Fruit fly (Drosophila melanogaster) whole organism, embryonic: ENCODE measurements around the gene ckd.

Source experiments
- B-H2 ChIP-seq: fragments of 200-800 bp; sonication (Bioruptor generic); optimal IDR thresholded peaks from 2 replicates; lab custom pipeline; 2018; ENCODE audit warnings: missing biosample characterization, mild to moderate bottlenecking, missing genetic modification characterization
- Blimp-1 ChIP-seq: fragments of 200-800 bp; sonication (Bioruptor generic); optimal IDR thresholded peaks from 3 replicates; lab custom pipeline; 2018; ENCODE audit warnings: missing biosample characterization, missing genetic modification characterization, mild to moderate bottlenecking, moderate library complexity, missing genetic modification reagents
- CG11456 ChIP-seq: fragments of 200-800 bp; sonication (Bioruptor generic); IDR thresholded peaks from 3 replicates; pipeline ENCODE4 v1.3.6; 2022; ENCODE audit warnings: missing biosample characterization, missing genetic modification characterization
- CG12391 ChIP-seq: fragments of 200-800 bp; sonication (Bioruptor generic); optimal IDR thresholded peaks from 3 replicates; lab custom pipeline; 2018; ENCODE audit warnings: missing biosample characterization, mild to moderate bottlenecking, missing genetic modification characterization, moderate library complexity
- CG13424 ChIP-seq: fragments of 200-800 bp; sonication (Bioruptor generic); optimal IDR thresholded peaks from 2 replicates; lab custom pipeline; 2019; ENCODE audit warnings: missing biosample characterization, mild to moderate bottlenecking, missing genetic modification characterization, moderate library complexity
- CG14441 ChIP-seq: fragments of 200-800 bp; sonication (Bioruptor generic); IDR thresholded peaks from 2 replicates; pipeline ENCODE4 v1.3.6; 2022; ENCODE audit warnings: missing biosample characterization, missing genetic modification characterization
- CG14667 ChIP-seq: fragments of 200-800 bp; sonication (Bioruptor generic); IDR thresholded peaks from 2 replicates; pipeline ENCODE4 v1.3.6; 2022; ENCODE audit warnings: missing biosample characterization, missing genetic modification characterization
- CG15269 ChIP-seq: fragments of 200-800 bp; sonication (Bioruptor generic); optimal IDR thresholded peaks from 2 replicates; lab custom pipeline; 2018; ENCODE audit warnings: missing biosample characterization, mild to moderate bottlenecking, missing genetic modification characterization, moderate library complexity
- CG15696 ChIP-seq: fragments of 200-800 bp; sonication (Bioruptor generic); optimal IDR thresholded peaks from 2 replicates; lab custom pipeline; 2019; ENCODE audit warnings: missing biosample characterization, mild to moderate bottlenecking, missing genetic modification characterization, moderate library complexity
- CG17802 ChIP-seq: fragments of 200-800 bp; sonication (Bioruptor generic); optimal IDR thresholded peaks from 2 replicates; lab custom pipeline; 2018; ENCODE audit warnings: missing biosample characterization, mild to moderate bottlenecking, missing genetic modification characterization, moderate library complexity
- CG18262 ChIP-seq: fragments of 200-800 bp; optimal IDR thresholded peaks from 3 replicates; lab custom pipeline; 2019; ENCODE audit warnings: missing biosample characterization, mild to moderate bottlenecking, missing genetic modification characterization, moderate library complexity
- CG30020 ChIP-seq: fragments of 200-800 bp; optimal IDR thresholded peaks from 2 replicates; lab custom pipeline; 2019; ENCODE audit warnings: missing biosample characterization, mild to moderate bottlenecking, missing genetic modification characterization, moderate library complexity
- CG30431 ChIP-seq: fragments of 200-800 bp; sonication (Bioruptor generic); optimal IDR thresholded peaks from 2 replicates; lab custom pipeline; 2017; ENCODE audit warnings: missing biosample characterization, missing genetic modification characterization
- CG31388 ChIP-seq: fragments of 200-800 bp; sonication (Bioruptor generic); optimal IDR thresholded peaks from 2 replicates; lab custom pipeline; 2016; ENCODE audit warnings: missing biosample characterization, missing genetic modification characterization
- CG3726 ChIP-seq: fragments of 200-800 bp; sonication (Bioruptor generic); IDR thresholded peaks from 3 replicates; pipeline ENCODE4, ENCODE4 v1.3.6; 2022; ENCODE audit warnings: missing biosample characterization, missing genetic modification characterization
- CG4328 ChIP-seq: fragments of 200-800 bp; sonication (Bioruptor generic); optimal IDR thresholded peaks from 3 replicates; lab custom pipeline; 2017; ENCODE audit warnings: missing biosample characterization, missing genetic modification reagents, missing genetic modification characterization
- CG4424 ChIP-seq: fragments of 200-800 bp; sonication (Bioruptor generic); optimal IDR thresholded peaks from 3 replicates; lab custom pipeline; 2016; ENCODE audit warnings: missing biosample characterization, missing genetic modification characterization
- CG4854 ChIP-seq: fragments of 200-800 bp; sonication (Bioruptor generic); optimal IDR thresholded peaks from 2 replicates; lab custom pipeline; 2016; ENCODE audit warnings: missing biosample characterization, missing genetic modification characterization, inconsistent platforms
- CG8359 ChIP-seq: fragments of 200-800 bp; sonication (Bioruptor generic); optimal IDR thresholded peaks from 2 replicates; lab custom pipeline; 2017; ENCODE audit warnings: missing biosample characterization, mild to moderate bottlenecking, missing genetic modification characterization, borderline replicate concordance
- Deaf1 ChIP-seq: fragments of 200-800 bp; optimal IDR thresholded peaks from 3 replicates; lab custom pipeline; 2019; ENCODE audit warnings: missing biosample characterization, mild to moderate bottlenecking, missing genetic modification characterization, moderate library complexity
- Dp ChIP-seq: fragments of 200-800 bp; sonication (Bioruptor generic); optimal IDR thresholded peaks from 2 replicates; lab custom pipeline; 2018; ENCODE audit warnings: missing biosample characterization, mild to moderate bottlenecking, missing genetic modification characterization, moderate library complexity
- Drgx ChIP-seq: fragments of 200-800 bp; sonication (Bioruptor generic); IDR thresholded peaks from 2 replicates; pipeline ENCODE4 v1.3.6; 2022; ENCODE audit warnings: missing biosample characterization, missing genetic modification characterization
- Fer3 ChIP-seq: fragments of 200-800 bp; sonication (Bioruptor generic); optimal IDR thresholded peaks from 2 replicates; lab custom pipeline; 2018; ENCODE audit warnings: missing biosample characterization, mild to moderate bottlenecking, missing genetic modification characterization, moderate library complexity
- Gug ChIP-seq: fragments of 200-800 bp; sonication (Bioruptor generic); IDR thresholded peaks from 4 replicates; pipeline ENCODE4 v1.3.6; 2022; ENCODE audit warnings: missing biosample characterization, missing genetic modification characterization
- H2.0 ChIP-seq: fragments of 200-800 bp; sonication (Bioruptor generic); IDR thresholded peaks from 2 replicates; pipeline ENCODE4 v1.3.6; 2022; ENCODE audit warnings: missing biosample characterization, missing genetic modification characterization
- Hr51 ChIP-seq, 2 experiments: fragments of 200-800 bp; sonication (Bioruptor generic); optimal IDR thresholded peaks; 2 replicates in 1 of 2; 3 replicates in 1 of 2; lab custom pipeline; 2016 to 2018; ENCODE audit warnings: missing biosample characterization in 2 of 2, missing genetic modification characterization in 2 of 2, mild to moderate bottlenecking in 1 of 2, moderate library complexity in 1 of 2
- Lim3 ChIP-seq: fragments of 200-800 bp; sonication (Bioruptor generic); IDR thresholded peaks from 2 replicates; pipeline ENCODE4 v1.3.6; 2022; ENCODE audit warnings: missing biosample characterization, missing genetic modification characterization
- Mad ChIP-seq: fragments of 200-800 bp; sonication (Bioruptor generic); optimal IDR thresholded peaks from 2 replicates; lab custom pipeline; 2016; ENCODE audit warnings: missing biosample characterization, missing genetic modification characterization
- Oli ChIP-seq: fragments of 200-800 bp; sonication (Bioruptor generic); optimal IDR thresholded peaks from 2 replicates; lab custom pipeline; 2018; ENCODE audit warnings: missing biosample characterization, mild to moderate bottlenecking, missing genetic modification characterization, moderate library complexity
- Sox100B ChIP-seq: fragments of 200-800 bp; sonication (Bioruptor generic); optimal IDR thresholded peaks from 3 replicates; lab custom pipeline; 2018; ENCODE audit warnings: missing biosample characterization, mild to moderate bottlenecking, missing genetic modification characterization
- Sox102F ChIP-seq: fragments of 200-800 bp; sonication (Bioruptor generic); optimal IDR thresholded peaks from 2 replicates; lab custom pipeline; 2018; ENCODE audit warnings: missing biosample characterization, mild to moderate bottlenecking, missing genetic modification characterization, moderate library complexity
- az2 ChIP-seq: fragments of 200-800 bp; sonication (Bioruptor generic); optimal IDR thresholded peaks from 3 replicates; lab custom pipeline; 2016; ENCODE audit warnings: missing biosample characterization, missing genetic modification characterization
- dmrt99B ChIP-seq: fragments of 200-800 bp; sonication (Bioruptor generic); optimal IDR thresholded peaks from 2 replicates; lab custom pipeline; 2018; ENCODE audit warnings: missing biosample characterization, mild to moderate bottlenecking, missing genetic modification characterization, moderate library complexity
- eve ChIP-seq, 2 experiments: fragments of >200 bp; optimal IDR thresholded peaks; 2 replicates each; lab custom pipeline; 2017; ENCODE audit warnings: missing biosample characterization in 2 of 2, missing genetic modification characterization in 2 of 2
- gem ChIP-seq: fragments of 200-800 bp; sonication (Bioruptor generic); optimal IDR thresholded peaks from 2 replicates; lab custom pipeline; 2019; ENCODE audit warnings: missing biosample characterization, mild to moderate bottlenecking, missing genetic modification characterization, moderate library complexity
- hth ChIP-seq: fragments of >200 bp; optimal IDR thresholded peaks from 2 replicates; lab custom pipeline; 2017; ENCODE audit warnings: inconsistent platforms
- kay ChIP-seq: fragments of 200-800 bp; sonication (Bioruptor generic); optimal IDR thresholded peaks from 2 replicates; lab custom pipeline; 2016; ENCODE audit warnings: missing biosample characterization, missing genetic modification characterization
- lov ChIP-seq, 2 experiments: fragments of 200-800 bp in 1 of 2; fragments of >200 bp in 1 of 2; sonication (Bioruptor generic) in 1 of 2; IDR thresholded peaks in 1 of 2; optimal IDR thresholded peaks in 1 of 2; 2 replicates in 1 of 2; 3 replicates in 1 of 2; pipeline versions ENCODE4 v1.3.6 to Lab custom; 2017 to 2022; ENCODE audit warnings: missing biosample characterization in 1 of 2, missing genetic modification characterization in 1 of 2
- sc ChIP-seq, 3 experiments: fragments of >200 bp in 2 of 3; fragments of 200-800 bp in 1 of 3; sonication (Bioruptor generic) in 1 of 3; optimal IDR thresholded peaks; 2 replicates in 2 of 3; 3 replicates in 1 of 3; lab custom pipeline; 2017; ENCODE audit warnings: mild to moderate bottlenecking in 1 of 3, missing biosample characterization in 1 of 3, missing genetic modification characterization in 1 of 3, missing genetic modification reagents in 1 of 3
- sens ChIP-seq: fragments of 200-800 bp; sonication (Bioruptor generic); peaks from one replicate; lab custom pipeline; 2016; ENCODE audit warnings: missing biosample characterization, missing genetic modification characterization
- sens-2 ChIP-seq: fragments of 200-800 bp; sonication (Bioruptor generic); IDR thresholded peaks from 2 replicates; pipeline ENCODE4 v1.3.6; 2022; ENCODE audit warnings: missing biosample characterization, missing genetic modification characterization
- slbo ChIP-seq: fragments of 200-800 bp; sonication (Bioruptor generic); IDR thresholded peaks from 2 replicates; pipeline ENCODE4 v1.3.6; 2022; ENCODE audit warnings: missing biosample characterization, missing genetic modification characterization
- tgo ChIP-seq: fragments of 200-800 bp; sonication (Bioruptor generic); IDR thresholded peaks from 3 replicates; pipeline ENCODE4 v1.3.6; 2022; ENCODE audit warnings: missing biosample characterization, missing genetic modification characterization
- tin ChIP-seq: fragments of 200-800 bp; sonication (Bioruptor generic); optimal IDR thresholded peaks from 3 replicates; lab custom pipeline; 2016; ENCODE audit warnings: missing biosample characterization, missing genetic modification characterization
- tx ChIP-seq: fragments of 200-800 bp; sonication (Bioruptor generic); optimal IDR thresholded peaks from 2 replicates; lab custom pipeline; 2016; ENCODE audit warnings: missing biosample characterization, missing genetic modification characterization
- vvl ChIP-seq: fragments of 200-800 bp; sonication (Bioruptor generic); IDR thresholded peaks from 2 replicates; pipeline ENCODE4 v1.3.6; 2022; ENCODE audit warnings: missing biosample characterization, missing genetic modification characterization

ckd gene

dm6 chr3L:3283264-3283663 lies 25.6 kb downstream of the ckd start:
- TF ChIP-seq gem (tag; lab: Kevin White, UChicago) (peak; percentile 15), sc (optimal IDR thresholded peaks at IDR 0.05; lab: Kevin White, UChicago) (no peak), sc (GFP tag; optimal IDR thresholded peaks at IDR 0.05; lab: Kevin White, UChicago) (no peak), vvl (GFP tag; lab: Robert Waterston, UW) (0 out of 2 replicates have a peak, but pooled peaks have one; percentile 29), CG15269 (tag; lab: Kevin White, UChicago) (peak; percentile 39), CG12391 (peak; percentile 6), CG13424 (tag; lab: Kevin White, UChicago) (peak; percentile 22), Oli (tag; lab: Kevin White, UChicago) (peak; percentile 35), hth (lab: Kevin White, UChicago) (no peak), CG4328 (GFP tag; lab: Kevin White, UChicago) (no peak), CG15696 (tag; lab: Kevin White, UChicago) (no peak), Sox102F (GFP tag; lab: Kevin White, UChicago) (peak; percentile 56), Hr51 (GFP tag; optimal IDR thresholded peaks at IDR 0.05; lab: Kevin White, UChicago) (peak in 1 of 2 experiments; percentile 57), dmrt99B (tag; lab: Kevin White, UChicago) (peak; percentile 19), eve (GFP tag; optimal IDR thresholded peaks at IDR 0.05; lab: Kevin White, UChicago) (peak in 1 of 2 experiments; percentile 29), Drgx (GFP tag; lab: Robert Waterston, UW) (peak; percentile 35; the same call in 1 of the 2 replicates)

- TF ChIP-seq CG31388 (no peak), Drgx (GFP tag; lab: Robert Waterston, UW) (peak; percentile 14; the same call in 1 of the 2 replicates), sens (peak; percentile 57), gem (tag; lab: Kevin White, UChicago) (peak; percentile 14)
These were observed 27.2 kb downstream of the ckd start for dm6 chr3L:3284900-3285299.

- TF ChIP-seq Blimp-1 (GFP tag; lab: Kevin White, UChicago) = peak; percentile 11
- TF ChIP-seq Sox100B = no peak
- TF ChIP-seq CG30020 = no peak
- 0 out of 3 replicates have a peak, but pooled peaks have one; percentile 43 for TF ChIP-seq CG3726 (GFP tag; lab: Robert Waterston, UW)
- peak; percentile 47 for TF ChIP-seq CG14667
- peak; percentile 41; the same call in 1 of the 2 replicates for TF ChIP-seq CG14441 (GFP tag; lab: Robert Waterston, UW)
- TF ChIP-seq CG30431 (GFP tag; lab: Kevin White, UChicago) = no peak
- 0 out of 2 replicates have a peak, but pooled peaks have one; percentile 7 for TF ChIP-seq sens-2 (GFP tag; lab: Robert Waterston, UW)
- no peak for TF ChIP-seq Deaf1 (tag; lab: Kevin White, UChicago)
- TF ChIP-seq Gug (GFP tag; lab: Robert Waterston, UW) = peak; percentile 29; the same call in 1 of the 4 replicates
- TF ChIP-seq lov (optimal IDR thresholded peaks at IDR 0.05; lab: Kevin White, UChicago) = no peak
- peak; percentile 56; the same call in 1 of the 3 replicates for TF ChIP-seq lov (GFP tag; IDR thresholded peaks at IDR 0.05; lab: Robert Waterston, UW)
- TF ChIP-seq tgo (GFP tag; lab: Robert Waterston, UW) = peak; percentile 36; the same call in 1 of the 3 replicates
- TF ChIP-seq Lim3 (GFP tag; lab: Robert Waterston, UW) = no peak
- TF ChIP-seq slbo (GFP tag; lab: Robert Waterston, UW) = peak; percentile 79
- no peak for TF ChIP-seq tx (GFP tag; lab: Kevin White, UChicago)
- TF ChIP-seq kay (GFP tag; lab: Kevin White, UChicago) = no peak
- no peak for TF ChIP-seq CG8359 (GFP tag; lab: Kevin White, UChicago)
- TF ChIP-seq az2 (GFP tag; lab: Kevin White, UChicago) = no peak
- TF ChIP-seq Mad (GFP tag; lab: Kevin White, UChicago) = no peak
- no peak for TF ChIP-seq B-H2 (GFP tag; lab: Kevin White, UChicago)
- TF ChIP-seq Fer3 (tag; lab: Kevin White, UChicago) = peak; percentile 32
- TF ChIP-seq CG18262 (tag; lab: Kevin White, UChicago) = peak; percentile 29
- TF ChIP-seq CG4854 (GFP tag; lab: Kevin White, UChicago) = no peak
- peak; percentile 93 for TF ChIP-seq CG11456 (GFP tag; lab: Robert Waterston, UW)
- TF ChIP-seq tin (GFP tag; lab: Kevin White, UChicago) = peak; percentile 60
- TF ChIP-seq Dp (GFP tag; lab: Kevin White, UChicago) = peak; percentile 26
- TF ChIP-seq H2.0 (GFP tag; lab: Robert Waterston, UW) = peak; percentile 52
- TF ChIP-seq CG17802 (tag; lab: Kevin White, UChicago) = peak; percentile 2
- peak; percentile 39 for TF ChIP-seq CG4424
These were observed 30.7 kb downstream of the ckd start for dm6 chr3L:3288414-3288813.
